Fruit fly (Drosophila melanogaster) whole organism, pupa: Measurements from ENCODE around the gene cact.

Experiments
- CG12605 ChIP-seq: fragments of 200-800 bp; sonication (Bioruptor generic); IDR thresholded peaks from 2 replicates; pipeline ENCODE4 v1.3.6; 2022; ENCODE audit warnings: missing biosample characterization, missing genetic modification characterization
- CG13204 ChIP-seq: fragments of 200-800 bp; sonication (Bioruptor generic); optimal IDR thresholded peaks from 2 replicates; lab custom pipeline; 2018; ENCODE audit warnings: missing biosample characterization, mild to moderate bottlenecking, missing genetic modification characterization, moderate library complexity
- CG14655 ChIP-seq: fragments of 200-800 bp; sonication (Bioruptor generic); optimal IDR thresholded peaks from 3 replicates; lab custom pipeline; 2017; ENCODE audit warnings: mild to moderate bottlenecking, missing biosample characterization, missing genetic modification reagents, missing genetic modification characterization
- CG15710 ChIP-seq: fragments of 200-800 bp; sonication (Bioruptor generic); optimal IDR thresholded peaks from 2 replicates; lab custom pipeline; 2018; ENCODE audit warnings: missing biosample characterization, mild to moderate bottlenecking, missing genetic modification characterization, moderate library complexity
- CG17806 ChIP-seq: fragments of 200-800 bp; sonication (Bioruptor generic); optimal IDR thresholded peaks from 2 replicates; lab custom pipeline; 2018; ENCODE audit warnings: missing biosample characterization, mild to moderate bottlenecking, missing genetic modification characterization, moderate library complexity
- CG32121 ChIP-seq: fragments of 200-800 bp; sonication (Bioruptor generic); IDR thresholded peaks from 2 replicates; pipeline ENCODE4 v1.3.6; 2022; ENCODE audit warnings: missing biosample characterization, missing genetic modification characterization
- CG4496 ChIP-seq: fragments of 200-800 bp; sonication (Bioruptor generic); IDR thresholded peaks from 3 replicates; pipeline ENCODE4 v1.3.6; 2022; ENCODE audit warnings: missing biosample characterization, missing genetic modification characterization
- CG8301 ChIP-seq: fragments of 200-800 bp; sonication (Bioruptor generic); optimal IDR thresholded peaks from 2 replicates; lab custom pipeline; 2018; ENCODE audit warnings: missing biosample characterization, mild to moderate bottlenecking, missing genetic modification characterization
- CG9948 ChIP-seq: fragments of 200-800 bp; sonication (Bioruptor generic); optimal IDR thresholded peaks from 2 replicates; lab custom pipeline; 2018; ENCODE audit warnings: missing biosample characterization, mild to moderate bottlenecking, missing genetic modification characterization, moderate library complexity
- EcR ChIP-seq: fragments of 200-800 bp; sonication (Bioruptor generic); optimal IDR thresholded peaks from 3 replicates; lab custom pipeline; 2019; ENCODE audit warnings: missing biosample characterization, missing genetic modification characterization, mild to moderate bottlenecking, moderate library complexity, missing genetic modification reagents
- Pif1A ChIP-seq: fragments of 200-800 bp; sonication (Bioruptor generic); optimal IDR thresholded peaks from 3 replicates; lab custom pipeline; 2016; ENCODE audit warnings: missing biosample characterization, missing genetic modification characterization
- Snoo ChIP-seq: fragments of 200-800 bp; sonication (Bioruptor generic); optimal IDR thresholded peaks from 3 replicates; lab custom pipeline; 2017; ENCODE audit warnings: missing biosample characterization, mild to moderate bottlenecking, missing genetic modification characterization, inconsistent platforms
- gl ChIP-seq: fragments of 200-800 bp; sonication (Bioruptor generic); optimal IDR thresholded peaks from 2 replicates; lab custom pipeline; 2018; ENCODE audit warnings: missing biosample characterization, mild to moderate bottlenecking, missing genetic modification characterization
- rn ChIP-seq: fragments of 200-800 bp; sonication (Bioruptor generic); IDR thresholded peaks from 2 replicates; pipeline ENCODE4 v1.3.6; 2022; ENCODE audit warnings: missing biosample characterization, missing genetic modification characterization

- no peak for TF ChIP-seq rn
- no peak for TF ChIP-seq CG13204 (GFP tag; lab: Kevin White, UChicago)
- TF ChIP-seq CG32121 (GFP tag; lab: Robert Waterston, UW): no peak
- TF ChIP-seq CG9948 (tag; lab: Kevin White, UChicago): no peak
- TF ChIP-seq EcR (GFP tag; lab: Kevin White, UChicago): no peak
- TF ChIP-seq CG15710 (tag; lab: Kevin White, UChicago): no peak
- no peak for TF ChIP-seq Pif1A
- no peak for TF ChIP-seq CG4496 (GFP tag; lab: Robert Waterston, UW)
- no peak for TF ChIP-seq CG14655 (GFP tag; lab: Kevin White, UChicago)
- no peak for TF ChIP-seq Snoo (tag; lab: Kevin White, UChicago)
- TF ChIP-seq gl (tag; lab: Kevin White, UChicago): no peak
- TF ChIP-seq CG12605 (GFP tag; lab: Robert Waterston, UW): no peak
- TF ChIP-seq CG17806 (tag; lab: Kevin White, UChicago): no peak
- no peak for TF ChIP-seq CG8301 (tag; lab: Kevin White, UChicago)
Observed at dm6 chr2L:16317131-16317530, 8.9 kb downstream of the cact start.
